Fruit fly (Drosophila melanogaster) whole organism, embryonic: ENCODE measurements around the gene Cpr64Ab.

ENCODE experiments used
- CG11723 ChIP-seq: fragments of 200-800 bp; sonication (Bioruptor generic); optimal IDR thresholded peaks from 2 replicates; lab custom pipeline; 2017; ENCODE audit warnings: missing biosample characterization, mild to moderate bottlenecking, missing genetic modification characterization
- CG12299 ChIP-seq: fragments of 200-800 bp; sonication (Bioruptor generic); optimal IDR thresholded peaks from 2 replicates; lab custom pipeline; 2018; ENCODE audit warnings: missing biosample characterization, mild to moderate bottlenecking, missing genetic modification characterization
- CG12391 ChIP-seq: fragments of 200-800 bp; sonication (Bioruptor generic); optimal IDR thresholded peaks from 3 replicates; lab custom pipeline; 2018; ENCODE audit warnings: missing biosample characterization, mild to moderate bottlenecking, missing genetic modification characterization, moderate library complexity
- CG12659 ChIP-seq: fragments of 200-800 bp; sonication (Bioruptor generic); optimal IDR thresholded peaks from 3 replicates; lab custom pipeline; 2017; ENCODE audit warnings: mild to moderate bottlenecking, missing biosample characterization, missing genetic modification reagents, missing genetic modification characterization
- CG12942 ChIP-seq: fragments of 200-800 bp; sonication (Bioruptor generic); optimal IDR thresholded peaks from 3 replicates; lab custom pipeline; 2016; ENCODE audit warnings: missing biosample characterization, missing genetic modification characterization
- CG15011 ChIP-seq: fragments of 200-800 bp; sonication (Bioruptor generic); optimal IDR thresholded peaks from 3 replicates; lab custom pipeline; 2018; ENCODE audit warnings: missing biosample characterization, mild to moderate bottlenecking, missing genetic modification characterization
- CG15073 ChIP-seq: fragments of 200-800 bp; sonication (Bioruptor generic); optimal IDR thresholded peaks from 2 replicates; lab custom pipeline; 2016; ENCODE audit warnings: missing biosample characterization, missing genetic modification characterization
- CG1529 ChIP-seq: fragments of 200-800 bp; sonication (Bioruptor generic); optimal IDR thresholded peaks from 3 replicates; lab custom pipeline; 2018; ENCODE audit warnings: missing biosample characterization, missing genetic modification characterization
- CG17328 ChIP-seq: fragments of 200-800 bp; sonication (Bioruptor generic); IDR thresholded peaks from 2 replicates; pipeline ENCODE4 v1.3.6; 2022; ENCODE audit warnings: missing biosample characterization, missing genetic modification characterization
- CG17568 ChIP-seq: fragments of 200-800 bp; sonication (Bioruptor generic); optimal IDR thresholded peaks from 2 replicates; lab custom pipeline; 2018; ENCODE audit warnings: missing biosample characterization, mild to moderate bottlenecking, missing genetic modification characterization, moderate library complexity
- CG31365 ChIP-seq: fragments of 200-800 bp; sonication (Bioruptor generic); optimal IDR thresholded peaks from 2 replicates; lab custom pipeline; 2018; ENCODE audit warnings: missing biosample characterization, mild to moderate bottlenecking, missing genetic modification characterization
- CG3163 ChIP-seq: fragments of 200-800 bp; sonication (Bioruptor generic); optimal IDR thresholded peaks from 3 replicates; lab custom pipeline; 2016; ENCODE audit warnings: missing biosample characterization, missing genetic modification characterization
- CG34376 ChIP-seq: fragments of 200-800 bp; sonication (Bioruptor generic); optimal IDR thresholded peaks from 2 replicates; lab custom pipeline; 2018; ENCODE audit warnings: missing biosample characterization, mild to moderate bottlenecking, missing genetic modification characterization
- CG6272 ChIP-seq: fragments of 200-800 bp; sonication (Bioruptor generic); IDR thresholded peaks from 2 replicates; pipeline ENCODE4 v1.3.6; 2022; ENCODE audit warnings: missing biosample characterization, missing genetic modification characterization
- CG6765 ChIP-seq: fragments of 200-800 bp; sonication (Bioruptor generic); optimal IDR thresholded peaks from 3 replicates; lab custom pipeline; 2017; ENCODE audit warnings: missing biosample characterization, mild to moderate bottlenecking, missing genetic modification characterization
- CG8089 ChIP-seq: fragments of 200-800 bp; sonication (Bioruptor generic); optimal IDR thresholded peaks from 3 replicates; lab custom pipeline; 2016; ENCODE audit warnings: missing biosample characterization, missing genetic modification characterization
- CG8281 ChIP-seq: fragments of 200-800 bp; sonication (Bioruptor generic); optimal IDR thresholded peaks from 2 replicates; lab custom pipeline; 2018; ENCODE audit warnings: missing biosample characterization, mild to moderate bottlenecking, missing genetic modification characterization, moderate library complexity
- Dip3 ChIP-seq: fragments of 200-800 bp; sonication (Bioruptor generic); optimal IDR thresholded peaks from 3 replicates; lab custom pipeline; 2016; ENCODE audit warnings: missing biosample characterization, missing genetic modification characterization
- ERR ChIP-seq: fragments of 200-800 bp; sonication (Bioruptor generic); optimal IDR thresholded peaks from 2 replicates; lab custom pipeline; 2016; ENCODE audit warnings: missing biosample characterization, missing genetic modification characterization
- Eip74EF ChIP-seq, 2 experiments: fragments of 200-800 bp in 1 of 2; fragments of >200 bp in 1 of 2; sonication (Bioruptor generic) in 1 of 2; optimal IDR thresholded peaks; 2 replicates each; lab custom pipeline; 2017 to 2019; ENCODE audit warnings: missing biosample characterization in 2 of 2, missing genetic modification characterization in 2 of 2, mild to moderate bottlenecking in 1 of 2, moderate library complexity in 1 of 2
- HmgD ChIP-seq: fragments of 200-800 bp; sonication (Bioruptor generic); optimal IDR thresholded peaks from 3 replicates; lab custom pipeline; 2016; ENCODE audit warnings: missing biosample characterization, missing genetic modification characterization
- Hr3 ChIP-seq: fragments of 200-800 bp; sonication (Bioruptor generic); optimal IDR thresholded peaks from 3 replicates; lab custom pipeline; 2016; ENCODE audit warnings: missing biosample characterization, missing genetic modification characterization
- Pdp1 ChIP-seq, 2 experiments: fragments of 200-800 bp; sonication (Bioruptor generic); optimal IDR thresholded peaks; 3 replicates each; lab custom pipeline; 2016; ENCODE audit warnings: missing biosample characterization in 2 of 2, missing genetic modification characterization in 2 of 2, mild to moderate bottlenecking in 1 of 2, moderate library complexity in 1 of 2
- Ravus ChIP-seq: fragments of 200-800 bp; sonication (Bioruptor generic); IDR thresholded peaks from 2 replicates; pipeline ENCODE4 v1.3.6; 2022; ENCODE audit warnings: missing biosample characterization, missing genetic modification characterization
- Vsx1 ChIP-seq: fragments of 200-800 bp; sonication (Bioruptor generic); optimal IDR thresholded peaks from 2 replicates; lab custom pipeline; 2017; ENCODE audit warnings: missing biosample characterization, mild to moderate bottlenecking, missing genetic modification characterization, missing genetic modification reagents
- YL-1 ChIP-seq: fragments of 200-800 bp; sonication (Bioruptor generic); optimal IDR thresholded peaks from 3 replicates; lab custom pipeline; 2017; ENCODE audit warnings: missing biosample characterization, mild to moderate bottlenecking, missing genetic modification characterization
- ac ChIP-seq: fragments of 200-800 bp; sonication (Bioruptor generic); optimal IDR thresholded peaks from 3 replicates; lab custom pipeline; 2017; ENCODE audit warnings: missing biosample characterization, mild to moderate bottlenecking, missing genetic modification characterization
- ato ChIP-seq: fragments of 200-800 bp; sonication (Bioruptor generic); IDR thresholded peaks from 2 replicates; pipeline ENCODE4 v1.3.6; 2022; ENCODE audit warnings: missing biosample characterization, missing genetic modification characterization; ENCODE audit not compliant: partially characterized antibody
- chif ChIP-seq, 2 experiments: fragments of 200-800 bp; sonication (Bioruptor generic); optimal IDR thresholded peaks; 3 replicates each; lab custom pipeline; 2016; ENCODE audit warnings: missing biosample characterization in 2 of 2, missing genetic modification characterization in 2 of 2
- chn ChIP-seq: fragments of 200-800 bp; sonication (Bioruptor generic); optimal IDR thresholded peaks from 2 replicates; lab custom pipeline; 2016; ENCODE audit warnings: missing biosample characterization, missing genetic modification characterization
- dati ChIP-seq: fragments of 200-800 bp; sonication (Bioruptor generic); IDR thresholded peaks from 2 replicates; pipeline ENCODE4 v1.3.6; 2022; ENCODE audit warnings: missing biosample characterization, missing genetic modification characterization
- ewg ChIP-seq: fragments of 200-800 bp; sonication (Bioruptor generic); optimal IDR thresholded peaks from 3 replicates; lab custom pipeline; 2017; ENCODE audit warnings: mild to moderate bottlenecking, missing biosample characterization, missing genetic modification reagents, missing genetic modification characterization
- fd102C ChIP-seq: fragments of 200-800 bp; sonication (Bioruptor generic); optimal IDR thresholded peaks from 2 replicates; lab custom pipeline; 2018; ENCODE audit warnings: missing biosample characterization, mild to moderate bottlenecking, missing genetic modification characterization, moderate library complexity
- inv ChIP-seq: fragments of 200-800 bp; sonication (Bioruptor generic); IDR thresholded peaks from 2 replicates; pipeline ENCODE4 v1.3.6; 2022; ENCODE audit warnings: missing biosample characterization, missing genetic modification characterization; ENCODE audit not compliant: partially characterized antibody
- jigr1 ChIP-seq: fragments of 200-800 bp; sonication (Bioruptor generic); IDR thresholded peaks from 3 replicates; pipeline ENCODE4 v1.3.6; 2022; ENCODE audit warnings: missing biosample characterization, missing genetic modification characterization
- kni ChIP-seq: fragments of 200-800 bp; sonication (Bioruptor generic); optimal IDR thresholded peaks from 3 replicates; lab custom pipeline; 2017; ENCODE audit warnings: mild to moderate bottlenecking, missing biosample characterization, missing genetic modification reagents, missing genetic modification characterization
- maf-S ChIP-seq: fragments of 200-800 bp; sonication (Bioruptor generic); optimal IDR thresholded peaks from 2 replicates; lab custom pipeline; 2016; ENCODE audit warnings: missing biosample characterization, missing genetic modification characterization
- org-1 ChIP-seq: fragments of 200-800 bp; sonication (Bioruptor generic); optimal IDR thresholded peaks from 2 replicates; lab custom pipeline; 2017; ENCODE audit warnings: missing biosample characterization, missing genetic modification characterization
- otp ChIP-seq: fragments of 200-800 bp; sonication (Bioruptor generic); IDR thresholded peaks from 3 replicates; pipeline ENCODE4, ENCODE4 v1.3.6; 2022; ENCODE audit warnings: missing biosample characterization, missing genetic modification characterization
- pb ChIP-seq: fragments of 200-800 bp; sonication (Bioruptor generic); optimal IDR thresholded peaks from 3 replicates; lab custom pipeline; 2016; ENCODE audit warnings: missing biosample characterization, missing genetic modification characterization
- slou ChIP-seq: fragments of 200-800 bp; sonication (Bioruptor generic); optimal IDR thresholded peaks from 3 replicates; lab custom pipeline; 2016; ENCODE audit warnings: missing biosample characterization, missing genetic modification characterization
- ssp ChIP-seq: fragments of 200-800 bp; sonication (Bioruptor generic); IDR thresholded peaks from 2 replicates; pipeline ENCODE4 v1.3.6; 2022; ENCODE audit warnings: missing biosample characterization, missing genetic modification characterization
- tio ChIP-seq: fragments of 200-800 bp; sonication (Bioruptor generic); optimal IDR thresholded peaks from 2 replicates; lab custom pipeline; 2017; ENCODE audit warnings: missing biosample characterization, missing genetic modification characterization, inconsistent platforms
- tx ChIP-seq: fragments of 200-800 bp; sonication (Bioruptor generic); optimal IDR thresholded peaks from 2 replicates; lab custom pipeline; 2016; ENCODE audit warnings: missing biosample characterization, missing genetic modification characterization
- vvl ChIP-seq: fragments of 200-800 bp; sonication (Bioruptor generic); IDR thresholded peaks from 2 replicates; pipeline ENCODE4 v1.3.6; 2022; ENCODE audit warnings: missing biosample characterization, missing genetic modification characterization
- wor ChIP-seq: fragments of 200-800 bp; sonication (Bioruptor generic); IDR thresholded peaks from 2 replicates; pipeline ENCODE4 v1.3.6; 2022; ENCODE audit warnings: missing biosample characterization, missing genetic modification characterization
- zen ChIP-seq: fragments of 200-800 bp; sonication (Bioruptor generic); optimal IDR thresholded peaks from 3 replicates; lab custom pipeline; 2018; ENCODE audit warnings: missing biosample characterization, mild to moderate bottlenecking, missing genetic modification characterization, moderate library complexity
- zen2 ChIP-seq: fragments of 200-800 bp; sonication (Bioruptor generic); IDR thresholded peaks from 3 replicates; pipeline ENCODE4 v1.3.6; 2022; ENCODE audit warnings: missing biosample characterization, missing genetic modification characterization; ENCODE audit not compliant: partially characterized antibody
- zfh2 ChIP-seq: fragments of 200-800 bp; sonication (Bioruptor generic); optimal IDR thresholded peaks from 2 replicates; lab custom pipeline; 2016; ENCODE audit warnings: missing biosample characterization, missing genetic modification characterization

The Cpr64Ab gene

dm6 chr3L:4225647-4226470 is 14.5 kb upstream of the Cpr64Ab start (continued):
- TF ChIP-seq zfh2 (GFP tag; lab: Kevin White, UChicago) (no peak), maf-S (GFP tag; lab: Kevin White, UChicago) (no peak), CG17328 (GFP tag; lab: Robert Waterston, UW) (no peak), wor (no peak), CG6272 (GFP tag; lab: Robert Waterston, UW) (no peak), Hr3 (GFP tag; lab: Kevin White, UChicago) (no peak), org-1 (GFP tag; lab: Kevin White, UChicago) (no peak), tx (no peak), CG12659 (GFP tag; lab: Kevin White, UChicago) (no peak), dati (GFP tag; lab: Robert Waterston, UW) (no peak), CG11723 (GFP tag; lab: Kevin White, UChicago) (no peak), otp (GFP tag; lab: Robert Waterston, UW) (no peak), fd102C (GFP tag; lab: Kevin White, UChicago) (no peak), YL-1 (GFP tag; lab: Kevin White, UChicago) (no peak), Vsx1 (GFP tag; lab: Kevin White, UChicago) (no peak), ERR (GFP tag; lab: Kevin White, UChicago) (no peak), chn (no peak), zen (tag; lab: Kevin White, UChicago) (no peak), Pdp1 (GFP tag; optimal IDR thresholded peaks at IDR 0.05; lab: Kevin White, UChicago) (peak in 1 of 2 experiments; percentile 67), CG8281 (tag; lab: Kevin White, UChicago) (no peak), ssp (GFP tag; lab: Robert Waterston, UW) (no peak), CG31365 (tag; lab: Kevin White, UChicago) (no peak), CG12391 (tag; lab: Kevin White, UChicago) (no peak), Dip3 (GFP tag; lab: Kevin White, UChicago) (no peak), HmgD (GFP tag; lab: Kevin White, UChicago) (no peak), Ravus (no peak), pb (GFP tag; lab: Kevin White, UChicago) (no peak), ac (no peak), zen2 (GFP tag; lab: Robert Waterston, UW) (no peak), CG3163 (GFP tag; lab: Kevin White, UChicago) (no peak), CG15073 (GFP tag; lab: Kevin White, UChicago) (no peak), CG1529 (GFP tag; lab: Kevin White, UChicago) (no peak), ewg (no peak), CG17568 (no peak), ato (GFP tag; lab: Robert Waterston, UW) (no peak), slou (GFP tag; lab: Kevin White, UChicago) (no peak), CG12942 (GFP tag; lab: Kevin White, UChicago) (no peak), jigr1 (GFP tag; lab: Robert Waterston, UW) (no peak), CG12299 (tag; lab: Kevin White, UChicago) (no peak), kni (GFP tag; lab: Kevin White, UChicago) (peak; percentile 7), vvl (GFP tag; lab: Robert Waterston, UW) (0 out of 2 replicates have a peak, but pooled peaks have one; percentile 7), CG8089 (GFP tag; lab: Kevin White, UChicago) (no peak), inv (GFP tag; lab: Robert Waterston, UW) (no peak), CG34376 (peak; percentile 67), CG6765 (GFP tag; lab: Kevin White, UChicago) (no peak), Eip74EF (GFP tag; optimal IDR thresholded peaks at IDR 0.05; lab: Kevin White, UChicago) (no peak), tio (no peak), CG15011 (GFP tag; lab: Kevin White, UChicago) (no peak), chif (GFP tag; optimal IDR thresholded peaks at IDR 0.05; lab: Kevin White, UChicago) (no peak)
